Fruit fly (Drosophila melanogaster) whole organism, embryonic: Measurements from ENCODE around the gene CG14015.
A peak's percentile ranks its signal among the peaks of the same experiment; 100 is the strongest.

ENCODE experiments used
- Abd-B ChIP-seq: fragments of 200-800 bp; sonication (Bioruptor generic); optimal IDR thresholded peaks from 2 replicates; lab custom pipeline; 2018; ENCODE audit warnings: missing biosample characterization, mild to moderate bottlenecking, missing genetic modification characterization, moderate library complexity
- CG10654 ChIP-seq: fragments of 200-800 bp; sonication (Bioruptor generic); optimal IDR thresholded peaks from 2 replicates; lab custom pipeline; 2016; ENCODE audit warnings: missing biosample characterization, missing genetic modification characterization
- CG11504 ChIP-seq: fragments of 200-800 bp; sonication (Bioruptor generic); optimal IDR thresholded peaks from 3 replicates; lab custom pipeline; 2019; ENCODE audit warnings: missing biosample characterization, mild to moderate bottlenecking, missing genetic modification characterization, moderate library complexity
- CG11560 ChIP-seq: fragments of 200-800 bp; sonication (Bioruptor generic); IDR thresholded peaks from 3 replicates; pipeline ENCODE4 v1.3.6; 2022; ENCODE audit warnings: missing biosample characterization, missing genetic modification characterization
- CG12104 ChIP-seq: fragments of 200-800 bp; sonication (Bioruptor generic); optimal IDR thresholded peaks from 3 replicates; lab custom pipeline; 2016; ENCODE audit warnings: missing biosample characterization, missing genetic modification characterization
- CG12659 ChIP-seq: fragments of 200-800 bp; sonication (Bioruptor generic); optimal IDR thresholded peaks from 3 replicates; lab custom pipeline; 2017; ENCODE audit warnings: mild to moderate bottlenecking, missing biosample characterization, missing genetic modification reagents, missing genetic modification characterization
- CG13894 ChIP-seq: fragments of 200-800 bp; sonication (Bioruptor generic); optimal IDR thresholded peaks from 3 replicates; lab custom pipeline; 2018; ENCODE audit warnings: missing biosample characterization, mild to moderate bottlenecking, missing genetic modification characterization, moderate library complexity
- CG14710 ChIP-seq: fragments of 200-800 bp; sonication (Bioruptor generic); optimal IDR thresholded peaks from 3 replicates; lab custom pipeline; 2019; ENCODE audit warnings: missing biosample characterization, mild to moderate bottlenecking, missing genetic modification characterization, moderate library complexity
- CG15011 ChIP-seq: fragments of 200-800 bp; sonication (Bioruptor generic); optimal IDR thresholded peaks from 3 replicates; lab custom pipeline; 2018; ENCODE audit warnings: missing biosample characterization, mild to moderate bottlenecking, missing genetic modification characterization
- CG15073 ChIP-seq: fragments of 200-800 bp; sonication (Bioruptor generic); optimal IDR thresholded peaks from 2 replicates; lab custom pipeline; 2016; ENCODE audit warnings: missing biosample characterization, missing genetic modification characterization
- CG15696 ChIP-seq: fragments of 200-800 bp; sonication (Bioruptor generic); optimal IDR thresholded peaks from 2 replicates; lab custom pipeline; 2019; ENCODE audit warnings: missing biosample characterization, mild to moderate bottlenecking, missing genetic modification characterization, moderate library complexity
- CG1602 ChIP-seq: fragments of 200-800 bp; sonication (Bioruptor generic); optimal IDR thresholded peaks from 3 replicates; lab custom pipeline; 2016; ENCODE audit warnings: missing biosample characterization, missing genetic modification characterization
- CG17361 ChIP-seq: fragments of 200-800 bp; sonication (Bioruptor generic); IDR thresholded peaks from 3 replicates; pipeline ENCODE4 v1.3.6; 2022; ENCODE audit warnings: missing biosample characterization, missing genetic modification characterization
- CG18476 ChIP-seq: fragments of 200-800 bp; sonication (Bioruptor generic); optimal IDR thresholded peaks from 2 replicates; lab custom pipeline; 2016; ENCODE audit warnings: missing biosample characterization, mild to moderate bottlenecking, missing genetic modification characterization
- CG2120 ChIP-seq: fragments of 200-800 bp; sonication (Bioruptor generic); optimal IDR thresholded peaks from 3 replicates; lab custom pipeline; 2016; ENCODE audit warnings: missing biosample characterization, missing genetic modification characterization
- CG30403 ChIP-seq: fragments of 200-800 bp; sonication (Bioruptor generic); optimal IDR thresholded peaks from 3 replicates; lab custom pipeline; 2016; ENCODE audit warnings: missing biosample characterization, missing genetic modification characterization
- CG31365 ChIP-seq: fragments of 200-800 bp; sonication (Bioruptor generic); optimal IDR thresholded peaks from 2 replicates; lab custom pipeline; 2018; ENCODE audit warnings: missing biosample characterization, mild to moderate bottlenecking, missing genetic modification characterization
- CG31441 ChIP-seq: fragments of 200-800 bp; sonication (Bioruptor generic); IDR thresholded peaks from 2 replicates; pipeline ENCODE4 v1.3.6; 2022; ENCODE audit warnings: missing biosample characterization, missing genetic modification characterization
- CG3407 ChIP-seq: fragments of 200-800 bp; sonication (Bioruptor generic); optimal IDR thresholded peaks from 2 replicates; lab custom pipeline; 2018; ENCODE audit warnings: missing biosample characterization, mild to moderate bottlenecking, missing genetic modification characterization
- CG34376 ChIP-seq: fragments of 200-800 bp; sonication (Bioruptor generic); optimal IDR thresholded peaks from 2 replicates; lab custom pipeline; 2018; ENCODE audit warnings: missing biosample characterization, mild to moderate bottlenecking, missing genetic modification characterization
- CG4328 ChIP-seq: fragments of 200-800 bp; sonication (Bioruptor generic); optimal IDR thresholded peaks from 3 replicates; lab custom pipeline; 2017; ENCODE audit warnings: missing biosample characterization, missing genetic modification reagents, missing genetic modification characterization
- CG4424 ChIP-seq: fragments of 200-800 bp; sonication (Bioruptor generic); optimal IDR thresholded peaks from 3 replicates; lab custom pipeline; 2016; ENCODE audit warnings: missing biosample characterization, missing genetic modification characterization
- CG7745 ChIP-seq: fragments of 200-800 bp; sonication (Bioruptor generic); optimal IDR thresholded peaks from 2 replicates; lab custom pipeline; 2018; ENCODE audit warnings: missing biosample characterization, mild to moderate bottlenecking, missing genetic modification characterization, moderate library complexity
- CG7839 ChIP-seq: fragments of 200-800 bp; sonication (Bioruptor generic); optimal IDR thresholded peaks from 3 replicates; lab custom pipeline; 2018; ENCODE audit warnings: missing biosample characterization, mild to moderate bottlenecking, missing genetic modification characterization, moderate library complexity
- D19A ChIP-seq: fragments of 200-800 bp; optimal IDR thresholded peaks from 3 replicates; lab custom pipeline; 2019; ENCODE audit warnings: missing biosample characterization, mild to moderate bottlenecking, missing genetic modification characterization, moderate library complexity
- Dek ChIP-seq: fragments of 200-800 bp; sonication (Bioruptor generic); optimal IDR thresholded peaks from 3 replicates; lab custom pipeline; 2019; ENCODE audit warnings: missing biosample characterization, mild to moderate bottlenecking, missing genetic modification characterization, moderate library complexity
- Doc2 ChIP-seq: fragments of 200-800 bp; sonication (Bioruptor generic); IDR thresholded peaks from 2 replicates; pipeline ENCODE4 v1.3.6; 2022; ENCODE audit warnings: missing biosample characterization, missing genetic modification characterization
- ERR ChIP-seq: fragments of 200-800 bp; sonication (Bioruptor generic); optimal IDR thresholded peaks from 2 replicates; lab custom pipeline; 2016; ENCODE audit warnings: missing biosample characterization, missing genetic modification characterization
- MBD-R2 ChIP-seq: fragments of 200-800 bp; sonication (Bioruptor generic); IDR thresholded peaks from 2 replicates; pipeline ENCODE4 v1.3.6; 2022; ENCODE audit warnings: missing biosample characterization, missing genetic modification characterization
- Max ChIP-seq: fragments of 200-800 bp; sonication (Bioruptor generic); optimal IDR thresholded peaks from 2 replicates; lab custom pipeline; 2016; ENCODE audit warnings: missing biosample characterization, mild to moderate bottlenecking, missing genetic modification characterization
- Myb ChIP-seq: fragments of 200-800 bp; sonication (Bioruptor generic); optimal IDR thresholded peaks from 2 replicates; lab custom pipeline; 2016; ENCODE audit warnings: missing biosample characterization, missing genetic modification characterization
- Nf-YC ChIP-seq: fragments of 200-800 bp; optimal IDR thresholded peaks from 3 replicates; lab custom pipeline; 2019; ENCODE audit warnings: missing biosample characterization, mild to moderate bottlenecking, missing genetic modification characterization, moderate library complexity
- Sin3A ChIP-seq: fragments of >200 bp; optimal IDR thresholded peaks from 2 replicates; lab custom pipeline; 2018
- al ChIP-seq: fragments of 200-800 bp; sonication (Bioruptor generic); IDR thresholded peaks from 2 replicates; pipeline ENCODE4 v1.3.6; 2022; ENCODE audit warnings: missing biosample characterization, missing genetic modification characterization
- az2 ChIP-seq: fragments of 200-800 bp; sonication (Bioruptor generic); optimal IDR thresholded peaks from 3 replicates; lab custom pipeline; 2016; ENCODE audit warnings: missing biosample characterization, missing genetic modification characterization
- bbx ChIP-seq: fragments of 200-800 bp; sonication (Bioruptor generic); IDR thresholded peaks from 2 replicates; pipeline ENCODE4 v1.3.6; 2022; ENCODE audit warnings: missing biosample characterization, missing genetic modification characterization; ENCODE audit not compliant: partially characterized antibody
- chm ChIP-seq: fragments of 200-800 bp; sonication (Bioruptor generic); IDR thresholded peaks from 2 replicates; pipeline ENCODE4 v1.3.6; 2022; ENCODE audit warnings: missing biosample characterization, missing genetic modification characterization
- dpn ChIP-seq, 2 experiments: fragments of 200-800 bp; sonication (Bioruptor generic); optimal IDR thresholded peaks; 3 replicates each; lab custom pipeline; 2016; ENCODE audit warnings: missing biosample characterization in 2 of 2, missing genetic modification characterization in 2 of 2
- fd96Cb ChIP-seq: fragments of 200-800 bp; sonication (Bioruptor generic); optimal IDR thresholded peaks from 2 replicates; lab custom pipeline; 2018; ENCODE audit warnings: missing biosample characterization, mild to moderate bottlenecking, missing genetic modification characterization, moderate library complexity
- hth ChIP-seq: fragments of >200 bp; optimal IDR thresholded peaks from 2 replicates; lab custom pipeline; 2017; ENCODE audit warnings: inconsistent platforms
- lola ChIP-seq, 3 experiments: fragments of >200 bp in 2 of 3; fragments of 200-800 bp in 1 of 3; sonication (Bioruptor generic) in 1 of 3; optimal IDR thresholded peaks; 2 replicates each; lab custom pipeline; 2017 to 2019; ENCODE audit warnings: missing biosample characterization in 3 of 3, missing genetic modification characterization in 3 of 3, mild to moderate bottlenecking in 1 of 3, moderate library complexity in 1 of 3
- nerfin-1 ChIP-seq: fragments of 200-800 bp; sonication (Bioruptor generic); optimal IDR thresholded peaks from 3 replicates; lab custom pipeline; 2019; ENCODE audit warnings: missing biosample characterization, mild to moderate bottlenecking, missing genetic modification characterization, moderate library complexity
- pan ChIP-seq, 4 experiments: fragments of >200 bp in 3 of 4; fragments of 200-800 bp in 1 of 4; sonication (Bioruptor generic) in 1 of 4; optimal IDR thresholded peaks in 3 of 4; IDR thresholded peaks in 1 of 4; 2 replicates each; pipeline versions ENCODE4 v1.3.6 to Lab custom; 2017 to 2022; ENCODE audit warnings: missing biosample characterization in 2 of 4, missing genetic modification characterization in 2 of 4, mixed read lengths in 1 of 4
- prd ChIP-seq, 3 experiments: fragments of >200 bp in 2 of 3; fragments of 200-800 bp in 1 of 3; sonication (Bioruptor generic) in 1 of 3; optimal IDR thresholded peaks in 2 of 3; IDR thresholded peaks in 1 of 3; 2 replicates in 2 of 3; 3 replicates in 1 of 3; pipeline versions ENCODE4 v1.3.6 to Lab custom; 2017 to 2022; ENCODE audit warnings: missing biosample characterization in 1 of 3, missing genetic modification characterization in 1 of 3
- sens ChIP-seq: fragments of 200-800 bp; sonication (Bioruptor generic); peaks from one replicate; lab custom pipeline; 2016; ENCODE audit warnings: missing biosample characterization, missing genetic modification characterization
- slbo ChIP-seq: fragments of 200-800 bp; sonication (Bioruptor generic); IDR thresholded peaks from 2 replicates; pipeline ENCODE4 v1.3.6; 2022; ENCODE audit warnings: missing biosample characterization, missing genetic modification characterization
- sug ChIP-seq: fragments of 200-800 bp; optimal IDR thresholded peaks from 2 replicates; lab custom pipeline; 2019; ENCODE audit warnings: missing biosample characterization, mild to moderate bottlenecking, missing genetic modification characterization, moderate library complexity
- zen2 ChIP-seq: fragments of 200-800 bp; sonication (Bioruptor generic); IDR thresholded peaks from 3 replicates; pipeline ENCODE4 v1.3.6; 2022; ENCODE audit warnings: missing biosample characterization, missing genetic modification characterization; ENCODE audit not compliant: partially characterized antibody
- zfh2 ChIP-seq: fragments of 200-800 bp; sonication (Bioruptor generic); optimal IDR thresholded peaks from 2 replicates; lab custom pipeline; 2016; ENCODE audit warnings: missing biosample characterization, missing genetic modification characterization

Gene CG14015

DNA sequence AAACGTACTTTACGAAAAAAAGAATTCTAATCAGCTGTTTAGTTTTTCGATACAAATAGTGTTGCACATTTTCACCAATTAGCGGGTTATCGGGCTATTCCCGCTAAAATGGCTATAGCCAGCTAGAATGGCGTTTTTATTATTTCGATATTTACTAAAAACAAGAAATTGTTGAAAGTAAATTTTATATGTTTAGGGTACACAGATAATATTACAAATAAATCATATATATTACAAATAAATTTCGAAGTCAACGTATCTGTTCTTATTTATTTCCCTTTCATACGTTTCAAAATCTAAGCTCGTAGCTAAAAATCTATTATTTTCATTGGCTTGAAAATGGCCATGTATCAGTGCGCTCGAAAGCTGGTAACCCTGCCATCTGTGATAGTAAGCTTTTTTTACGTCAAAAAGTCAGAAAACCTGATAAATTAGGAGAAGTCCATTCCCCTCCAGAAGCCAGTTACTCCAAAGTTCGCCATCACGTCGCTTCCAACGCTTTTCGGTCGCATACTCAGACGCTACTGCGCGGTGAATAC is 19.1 kb downstream of the CG14015 start, which contains the start of the genes CG7382 and cl (continued):
- TF ChIP-seq zen2 (no peak), CG18476 (GFP tag; lab: Kevin White, UChicago) (peak; percentile 16), CG15696 (tag; lab: Kevin White, UChicago) (peak; percentile 33), prd (optimal IDR thresholded peaks at IDR 0.05; lab: Kevin White, UChicago) (no peak), prd (GFP tag; IDR thresholded peaks at IDR 0.05; lab: Robert Waterston, UW) (peak; percentile 27; the same call in 1 of the 3 replicates), CG10654 (peak; percentile 36), az2 (GFP tag; lab: Kevin White, UChicago) (peak; percentile 54), Max (GFP tag; lab: Kevin White, UChicago) (peak; percentile 10), fd96Cb (tag; lab: Kevin White, UChicago) (peak; percentile 11), Abd-B (peak; percentile 81), MBD-R2 (GFP tag; lab: Robert Waterston, UW) (peak; percentile 38; the same call in 1 of the 2 replicates), Myb (peak; percentile 10), Doc2 (GFP tag; lab: Robert Waterston, UW) (no peak), Dek (peak; percentile 35), CG13894 (tag; lab: Kevin White, UChicago) (peak; percentile 41), CG12104 (peak; percentile 60), CG1602 (peak; percentile 12), hth (lab: Kevin White, UChicago) (no peak), slbo (GFP tag; lab: Robert Waterston, UW) (peak; percentile 61), CG4424 (GFP tag; lab: Kevin White, UChicago) (peak; percentile 48), CG7745 (tag; lab: Kevin White, UChicago) (no peak), CG3407 (GFP tag; lab: Kevin White, UChicago) (no peak), sug (tag; lab: Kevin White, UChicago) (peak; percentile 81), CG31365 (tag; lab: Kevin White, UChicago) (no peak), chm (GFP tag; lab: Robert Waterston, UW) (0 out of 2 replicates have a peak, but pooled peaks have one; percentile 33), nerfin-1 (tag; lab: Kevin White, UChicago) (peak; percentile 46), CG7839 (tag; lab: Kevin White, UChicago) (peak; percentile 55), CG15011 (no peak), zfh2 (GFP tag; lab: Kevin White, UChicago) (peak; percentile 25), CG11560 (no peak), CG31441 (peak; percentile 61; the same call in 1 of the 2 replicates), D19A (peak; percentile 30), Sin3A (lab: Kevin White, UChicago) (peak; percentile 81), pan (optimal IDR thresholded peaks at IDR 0.05; lab: Kevin White, UChicago) (no peak), pan (GFP tag; optimal IDR thresholded peaks at IDR 0.05 in 1 of 2, IDR thresholded peaks at IDR 0.05 in 1 of 2) (peak in 1 of 2 experiments; percentile 18), bbx (GFP tag; lab: Robert Waterston, UW) (no peak), CG4328 (GFP tag; lab: Kevin White, UChicago) (peak; percentile 18), CG17361 (GFP tag; lab: Robert Waterston, UW) (peak; percentile 68), dpn (GFP tag; optimal IDR thresholded peaks at IDR 0.05; lab: Kevin White, UChicago) (peak in 1 of 2 experiments; percentile 57), CG30403 (peak; percentile 70), sens (GFP tag; lab: Kevin White, UChicago) (peak; percentile 46), al (no peak), lola (GFP tag; optimal IDR thresholded peaks at IDR 0.05; lab: Kevin White, UChicago) (peak in 1 of 3 experiments; percentile 54), CG11504 (tag; lab: Kevin White, UChicago) (peak; percentile 69), CG15073 (no peak), CG34376 (GFP tag; lab: Kevin White, UChicago) (peak; percentile 33), CG14710 (tag; lab: Kevin White, UChicago) (peak; percentile 84), CG2120 (peak; percentile 54), ERR (no peak), CG12659 (GFP tag; lab: Kevin White, UChicago) (peak; percentile 71), Nf-YC (tag; lab: Kevin White, UChicago) (peak; percentile 65)
